Worm (Caenorhabditis elegans) whole organism, L3 larva: Measurements from ENCODE around the gene sek-4.

Source experiments
- aly-2 ChIP-seq: fragments of 150-350 bp; optimal IDR thresholded peaks from 2 replicates; lab custom pipeline; 2014; ENCODE audit warnings: missing biosample characterization, missing genetic modification characterization
- ceh-16 ChIP-seq: sonication (generic microtip); optimal IDR thresholded peaks from 2 replicates; lab custom pipeline; 2017; ENCODE audit warnings: missing biosample characterization, missing genetic modification characterization
- elt-1 ChIP-seq: fragments of 150-350 bp; optimal IDR thresholded peaks from 2 replicates; lab custom pipeline; 2014; ENCODE audit warnings: missing biosample characterization, missing genetic modification characterization
- elt-3 ChIP-seq, 3 experiments: fragments of 150-350 bp in 1 of 3; sonication (generic microtip) in 2 of 3; optimal IDR thresholded peaks; 2 replicates in 2 of 3; 4 replicates in 1 of 3; lab custom pipeline; 2014 to 2017; ENCODE audit warnings: missing biosample characterization in 3 of 3, missing genetic modification characterization in 3 of 3
- fkh-10 ChIP-seq: sonication (generic microtip); optimal IDR thresholded peaks from 2 replicates; lab custom pipeline; 2017; ENCODE audit warnings: missing biosample characterization, missing genetic modification reagents, missing genetic modification characterization
- nhr-23 ChIP-seq: fragments of 150-350 bp; optimal IDR thresholded peaks from 2 replicates; lab custom pipeline; 2014; ENCODE audit warnings: missing biosample characterization, missing genetic modification reagents, missing genetic modification characterization
- skn-1 ChIP-seq: fragments of 150-350 bp; optimal IDR thresholded peaks from 2 replicates; lab custom pipeline; 2014; ENCODE audit warnings: missing biosample characterization, missing genetic modification characterization
- snpc-4 ChIP-seq: fragments of 150-350 bp; optimal IDR thresholded peaks from 2 replicates; lab custom pipeline; 2014; ENCODE audit warnings: missing biosample characterization, missing genetic modification characterization

- TF ChIP-seq elt-3 (tag; optimal IDR thresholded peaks at IDR 0.05; lab: Kevin White, UChicago) (no peak), snpc-4 (tag; lab: Kevin White, UChicago) (no peak), nhr-23 (tag; lab: Kevin White, UChicago) (no peak), elt-1 (no peak), skn-1 (no peak), aly-2 (tag; lab: Kevin White, UChicago) (no peak), fkh-10 (GFP tag; lab: Kevin White, UChicago) (no peak), ceh-16 (tag; lab: Kevin White, UChicago) (no peak)
Observed at ce11 chrX:5366613-5367012, 8.2 kb upstream of the sek-4 start.
